Fruit fly (Drosophila melanogaster): ENCODE measurements around the gene CG33346.

Gene CG33346

DNA sequence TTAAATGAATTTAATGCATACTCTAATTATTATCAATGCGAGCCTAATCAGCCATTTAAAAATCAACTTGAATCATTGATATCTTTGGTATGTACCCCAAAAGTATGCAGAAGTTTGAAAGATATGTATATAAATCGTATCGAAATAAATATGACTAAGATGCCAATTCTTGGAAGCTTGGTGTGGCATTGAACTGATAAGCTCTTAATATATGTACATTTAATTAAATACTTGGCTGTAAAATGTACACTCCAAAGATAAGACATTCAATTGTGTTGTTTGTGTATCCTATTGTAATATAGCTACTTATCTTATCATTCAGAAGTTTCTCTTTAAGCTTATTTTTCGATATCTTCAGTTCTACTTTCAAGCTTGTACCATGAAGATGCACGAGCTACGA is at the start of gene CG33346:
Gene CG33346 (plus strand): TSS at position 380 of the 400 bp plus-strand sequence.
- TF ChIP-seq CG17801 (GFP tag; optimal IDR thresholded peaks at IDR 0.05; ENCODE audit: partially characterized antibody), result no peak

DNA sequence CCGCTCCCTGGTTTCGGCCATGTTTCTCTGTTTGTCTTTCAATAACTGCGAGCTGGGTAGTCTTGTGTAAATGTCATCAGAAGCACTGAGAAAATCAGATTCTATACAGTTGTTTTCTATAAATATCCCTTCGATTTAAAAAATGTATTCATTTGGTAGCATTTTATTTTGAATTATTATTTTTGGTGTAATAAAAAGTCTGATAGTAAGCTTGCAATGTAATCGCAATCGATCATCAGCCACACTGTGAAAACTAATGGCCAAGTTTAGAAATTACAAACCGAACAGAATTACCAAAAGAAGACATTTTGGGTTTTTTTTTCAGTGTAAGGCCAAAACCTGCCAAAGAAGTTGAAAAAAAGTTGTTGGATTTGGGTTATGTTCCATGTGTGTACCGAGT is 48.2 kb upstream of the CG33346 start:
- TF ChIP-seq CG17801 (GFP tag; optimal IDR thresholded peaks at IDR 0.05; ENCODE audit: partially characterized antibody), result no peak

DNA sequence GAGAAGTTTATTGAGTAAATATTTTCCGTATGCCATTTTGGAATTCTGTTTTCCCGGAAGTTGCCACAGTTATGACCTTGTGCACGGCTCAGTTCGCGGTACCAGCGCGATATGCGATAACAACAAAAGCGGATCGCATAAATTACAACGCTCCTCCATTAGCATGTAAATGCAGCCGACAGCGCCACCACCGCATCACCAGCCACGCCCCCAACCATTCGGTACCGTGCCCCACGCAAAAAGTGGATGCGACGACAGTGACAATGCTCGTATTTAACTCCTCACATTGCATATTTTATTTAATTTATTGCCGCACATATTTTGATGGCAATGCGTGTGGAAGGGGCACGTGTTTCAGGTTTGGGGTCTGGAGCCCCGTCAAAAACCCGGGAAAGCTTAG is 45.9 kb upstream of the CG33346 start:
- TF ChIP-seq CG17801 (GFP tag; optimal IDR thresholded peaks at IDR 0.05; ENCODE audit: partially characterized antibody), result no peak

DNA sequence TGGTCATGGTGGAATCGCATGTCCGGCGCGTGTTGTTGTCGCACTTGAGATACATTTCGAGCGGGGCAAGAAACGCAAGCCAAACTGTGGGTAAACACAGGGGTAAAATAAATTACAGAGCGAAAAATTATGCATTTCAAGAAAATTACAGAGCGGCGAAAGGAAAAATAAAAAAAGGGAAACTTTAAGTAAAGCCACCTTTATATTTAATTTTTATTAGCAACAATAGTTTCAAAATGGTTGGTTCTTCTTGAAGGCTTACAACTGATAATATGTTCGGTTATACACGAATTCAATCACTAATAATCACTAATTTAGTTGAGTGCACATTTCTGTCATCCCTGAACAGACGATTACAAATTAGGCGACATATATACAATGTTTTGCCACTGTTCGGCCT is 45.5 kb upstream of the CG33346 start:
- no peak for TF ChIP-seq CG17801 (GFP tag; optimal IDR thresholded peaks at IDR 0.05; ENCODE audit: partially characterized antibody)

DNA sequence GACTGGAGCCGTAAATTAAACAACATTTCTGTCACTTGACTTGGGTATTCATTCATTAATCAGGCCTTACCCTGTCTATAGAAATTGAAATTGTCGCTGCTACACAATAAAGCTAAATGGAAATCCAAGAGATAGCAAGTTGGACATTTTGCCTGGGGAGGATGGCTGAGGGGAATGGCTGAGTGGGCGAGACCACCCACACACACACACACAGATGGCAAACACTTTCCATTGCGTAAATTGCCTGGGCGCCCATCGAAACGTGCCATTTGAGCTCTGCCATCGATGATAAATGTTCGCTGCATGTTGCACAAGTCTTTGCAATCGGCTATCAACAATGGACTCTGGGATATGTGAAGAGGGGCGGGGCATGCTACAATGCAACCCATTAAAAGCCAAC is 41.8 kb upstream of the CG33346 start:
- TF ChIP-seq CG17801 (GFP tag; optimal IDR thresholded peaks at IDR 0.05; ENCODE audit: partially characterized antibody), result no peak

DNA sequence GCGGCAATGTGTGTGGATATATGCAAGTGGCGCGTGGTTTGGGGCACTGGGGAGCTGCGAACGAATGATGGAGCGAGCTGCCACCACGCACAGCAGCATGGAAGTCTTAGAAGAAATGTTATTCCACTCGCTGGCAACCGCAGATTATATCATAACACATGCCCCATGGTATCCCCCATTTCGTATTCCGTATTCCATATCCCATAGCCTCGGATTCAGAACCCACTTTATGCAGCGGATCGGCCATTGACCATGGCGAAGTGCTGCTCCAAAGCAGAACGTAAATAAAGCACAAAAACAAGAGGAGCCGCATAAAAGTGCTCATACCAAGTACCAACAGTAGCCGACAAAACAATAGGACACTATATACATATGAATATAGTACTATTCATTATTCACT is 40.3 kb upstream of the CG33346 start:
- no peak for TF ChIP-seq CG17801 (GFP tag; optimal IDR thresholded peaks at IDR 0.05; ENCODE audit: partially characterized antibody)

DNA sequence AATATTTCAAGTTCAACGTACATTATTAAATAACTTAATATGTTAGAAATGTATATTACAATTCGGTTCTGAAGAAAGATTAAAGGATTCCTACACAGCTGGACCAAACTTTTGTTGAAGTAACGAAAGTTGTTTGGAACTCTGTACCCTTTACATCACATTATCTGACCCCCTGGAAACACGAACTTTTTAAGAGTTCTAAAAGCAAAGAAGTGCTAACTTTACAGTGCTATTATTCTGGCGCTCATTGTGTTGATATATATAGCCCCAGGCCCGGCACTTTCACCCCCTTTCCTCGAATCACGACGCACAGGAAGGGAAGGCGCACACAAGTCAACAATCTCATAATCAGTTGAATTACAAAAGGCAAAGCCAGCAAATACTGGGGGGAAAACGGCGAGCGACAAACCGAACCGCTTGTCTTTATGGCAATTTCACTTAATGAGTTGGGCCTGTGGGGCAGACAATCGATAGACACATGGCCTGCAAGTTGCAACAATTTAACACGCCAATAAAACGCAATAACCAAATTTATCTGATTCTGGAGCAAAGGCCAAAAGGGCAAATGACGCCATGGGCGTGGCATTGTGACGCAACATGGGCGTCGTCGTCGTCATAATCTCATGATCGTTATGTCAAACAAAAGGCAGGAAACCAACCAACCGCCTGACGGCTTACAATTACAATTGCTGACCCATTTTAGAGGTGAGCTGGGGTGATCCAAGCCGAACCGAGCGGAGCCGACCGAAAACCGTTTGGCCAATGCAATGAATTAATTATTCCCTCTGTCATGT is 39.6 kb upstream of the CG33346 start:
- no peak for TF ChIP-seq CG17801 (GFP tag; optimal IDR thresholded peaks at IDR 0.05; ENCODE audit: partially characterized antibody)

DNA sequence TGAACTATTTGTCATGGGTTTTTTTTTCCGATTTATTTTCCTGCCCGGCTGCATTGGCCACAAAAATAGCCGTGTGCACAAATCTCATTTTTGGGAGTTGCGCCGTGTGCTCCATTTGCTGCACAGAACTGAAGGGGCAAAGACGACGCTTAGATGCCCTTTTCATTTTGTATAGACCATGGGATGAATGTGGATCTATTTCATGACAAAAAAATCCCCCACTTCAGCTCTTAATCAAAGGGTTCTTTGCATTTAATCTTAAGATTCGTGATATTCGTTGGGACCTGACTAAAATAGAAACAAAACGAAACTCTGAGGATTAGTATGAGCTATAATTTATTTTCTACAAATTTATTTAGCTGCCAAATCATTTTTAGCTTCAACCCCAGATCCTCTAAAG is 38.9 kb upstream of the CG33346 start:
- no peak for TF ChIP-seq CG17801 (GFP tag; optimal IDR thresholded peaks at IDR 0.05; ENCODE audit: partially characterized antibody)

DNA sequence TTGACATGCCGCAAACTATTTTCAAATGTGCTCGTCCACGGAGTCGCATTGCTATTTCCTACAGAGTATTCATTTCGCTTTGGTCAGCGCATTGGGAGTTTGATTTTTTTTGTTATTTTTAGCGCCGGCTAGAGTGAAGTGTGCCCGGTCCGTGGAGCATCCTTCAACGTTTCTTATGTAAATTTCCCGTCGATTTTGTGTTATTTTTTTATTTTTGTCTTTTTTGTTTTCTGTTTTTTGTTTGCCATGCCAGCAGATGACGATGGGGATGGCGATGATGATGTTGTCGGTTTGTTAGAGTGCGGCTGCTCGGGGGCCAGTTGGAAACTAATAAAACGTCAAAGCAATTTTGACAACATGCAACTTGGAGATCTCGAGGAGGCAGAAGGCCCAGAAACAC is 38.2 kb upstream of the CG33346 start:
- TF ChIP-seq CG17801 (GFP tag; optimal IDR thresholded peaks at IDR 0.05; ENCODE audit: partially characterized antibody), result no peak

DNA sequence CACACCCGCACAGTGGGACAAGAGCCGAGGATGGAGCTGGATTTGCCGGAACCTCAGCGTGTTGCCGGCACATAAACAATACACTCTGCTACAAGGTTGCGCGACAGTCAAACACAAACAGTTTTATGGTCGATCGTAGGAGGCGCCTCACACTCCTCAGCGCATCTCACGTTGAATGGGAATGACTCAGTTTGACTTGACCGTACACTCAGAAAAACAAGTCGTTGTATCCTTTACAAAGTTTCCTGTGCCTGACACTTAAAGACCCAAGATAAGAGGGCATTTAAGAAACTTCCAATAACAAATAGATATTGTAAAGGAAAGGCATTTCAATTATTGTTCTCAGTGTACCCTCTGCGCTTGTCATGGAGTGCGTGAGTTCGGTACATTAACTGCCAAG is 37.3 kb upstream of the CG33346 start:
- no peak for TF ChIP-seq CG17801 (GFP tag; optimal IDR thresholded peaks at IDR 0.05; ENCODE audit: partially characterized antibody)

DNA sequence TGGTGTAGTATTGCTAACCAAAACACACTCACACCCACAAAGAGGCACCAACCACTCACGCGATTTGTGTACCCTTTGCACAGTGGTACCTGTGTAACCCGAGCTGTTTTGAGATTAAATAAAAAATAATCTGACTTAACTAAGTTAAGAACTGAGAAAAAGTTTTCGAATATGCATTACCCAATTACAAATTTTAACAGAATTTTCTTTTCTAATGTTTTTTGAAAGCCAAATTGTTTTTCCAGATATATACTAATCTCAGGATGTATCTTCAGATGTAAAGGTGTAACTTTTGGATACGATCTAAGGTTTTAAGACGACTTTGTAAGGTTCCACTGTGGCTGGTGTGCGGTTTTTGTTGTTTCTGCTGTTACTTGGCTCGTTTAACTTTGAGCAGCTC is 35.3 kb upstream of the CG33346 start:
- TF ChIP-seq CG17801 (GFP tag; optimal IDR thresholded peaks at IDR 0.05; ENCODE audit: partially characterized antibody), result peak; percentile 80

DNA sequence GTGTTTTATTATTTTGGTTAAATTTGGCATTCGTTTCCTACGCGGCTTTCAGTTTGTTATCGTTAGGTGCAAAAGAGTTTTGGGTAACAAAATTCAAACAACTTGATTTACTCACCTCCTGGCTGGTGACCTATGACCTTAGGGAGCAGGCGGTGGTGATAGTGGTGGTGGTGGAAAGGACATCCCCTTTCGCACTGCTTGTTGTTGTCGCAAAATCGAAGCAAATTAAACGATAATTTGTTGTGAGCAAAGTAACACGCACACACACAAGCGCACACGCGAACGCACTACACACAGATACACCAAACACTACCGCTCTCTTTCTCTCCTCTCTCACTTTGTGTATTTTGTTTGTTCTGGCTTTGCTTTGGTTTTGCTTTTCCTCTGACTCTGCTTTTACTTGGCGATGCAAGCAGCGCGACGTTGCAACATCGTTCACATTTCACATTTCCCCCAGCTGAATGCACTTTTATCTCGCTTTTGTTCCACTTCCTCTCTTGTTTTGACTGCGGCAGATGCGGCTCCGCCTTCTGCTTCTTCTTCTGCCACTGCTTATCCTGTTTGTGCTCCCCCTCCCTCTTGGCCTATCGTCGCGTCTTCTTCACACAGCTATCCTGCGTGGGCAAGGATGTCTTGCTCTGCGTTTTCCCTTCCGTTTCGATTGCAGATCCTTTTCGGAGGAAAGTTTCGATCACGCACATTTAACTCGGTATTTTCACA is 34.6 kb upstream of the CG33346 start:
- no peak for TF ChIP-seq CG17801 (GFP tag; optimal IDR thresholded peaks at IDR 0.05; ENCODE audit: partially characterized antibody)

DNA sequence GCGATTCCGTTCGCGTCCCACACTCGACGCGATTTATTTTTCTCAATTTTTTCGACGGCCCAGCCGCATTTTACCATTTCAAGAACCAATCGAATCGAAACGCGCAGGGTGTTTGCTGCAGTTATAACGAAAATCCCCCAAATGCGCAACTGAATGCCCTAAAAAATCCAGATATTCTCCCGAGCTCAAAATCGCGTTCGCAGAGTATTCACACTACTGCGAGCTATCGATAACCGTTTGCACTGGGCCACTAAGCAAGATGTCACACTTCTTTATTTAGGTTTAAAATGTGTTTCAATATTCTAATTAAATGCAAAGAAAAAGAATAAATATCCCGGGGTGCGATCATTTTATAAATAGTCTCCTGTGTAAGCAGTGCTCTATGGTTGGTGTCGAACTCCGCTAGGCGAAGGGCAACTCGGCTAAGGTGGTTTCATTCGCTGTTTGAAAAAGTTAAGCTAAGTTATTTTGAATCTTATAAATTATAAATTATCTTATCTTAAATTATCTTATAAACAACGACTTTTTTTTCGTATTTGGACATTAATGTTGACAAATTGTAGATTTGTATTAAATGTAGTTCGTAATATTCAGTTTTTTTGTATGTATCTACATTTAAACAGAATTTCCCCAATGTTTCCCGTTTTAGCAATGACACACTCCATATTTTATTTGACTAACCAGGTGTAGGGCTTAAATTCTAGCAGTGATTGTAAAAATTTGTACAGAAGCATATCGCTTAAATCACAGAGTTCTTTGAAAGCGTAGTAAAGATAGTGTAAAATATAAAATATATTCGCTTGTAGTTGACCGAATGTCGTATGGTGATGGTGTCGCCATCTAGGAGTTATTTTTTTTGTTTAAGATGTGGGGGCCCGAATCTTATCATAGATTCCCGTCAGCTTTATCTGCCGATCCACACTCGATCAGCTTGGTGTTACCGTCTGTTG is 33.8 kb upstream of the CG33346 start, which contains the start of gene CG10011:
Gene CG10011 (minus strand): TSS at position 119 of the 950 bp plus-strand sequence.
- TF ChIP-seq CG17801 (GFP tag; optimal IDR thresholded peaks at IDR 0.05; ENCODE audit: partially characterized antibody), result no peak

DNA sequence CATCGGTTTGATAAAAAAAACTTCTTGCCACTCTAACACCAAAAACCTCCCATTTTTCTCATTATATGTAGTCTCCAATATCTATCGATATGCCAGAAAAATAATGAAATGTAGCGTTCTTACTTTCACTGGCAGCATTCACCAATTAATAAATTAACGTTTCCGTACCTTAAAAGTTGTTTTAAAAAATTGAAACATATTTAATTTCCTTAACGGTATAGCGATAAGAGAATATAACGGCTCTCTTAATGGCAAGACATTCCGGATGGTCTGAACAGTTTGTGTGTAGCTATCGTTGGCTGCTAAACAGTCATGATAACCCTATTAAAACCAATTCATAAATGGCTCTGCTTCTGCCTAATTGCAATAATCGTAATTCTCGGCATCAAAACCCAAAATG is 32.9 kb upstream of the CG33346 start, which contains the start of gene CG9988:
Gene CG9988 (plus strand): TSS at position 301 of the 400 bp plus-strand sequence.
- no peak for TF ChIP-seq CG17801 (GFP tag; optimal IDR thresholded peaks at IDR 0.05; ENCODE audit: partially characterized antibody)

DNA sequence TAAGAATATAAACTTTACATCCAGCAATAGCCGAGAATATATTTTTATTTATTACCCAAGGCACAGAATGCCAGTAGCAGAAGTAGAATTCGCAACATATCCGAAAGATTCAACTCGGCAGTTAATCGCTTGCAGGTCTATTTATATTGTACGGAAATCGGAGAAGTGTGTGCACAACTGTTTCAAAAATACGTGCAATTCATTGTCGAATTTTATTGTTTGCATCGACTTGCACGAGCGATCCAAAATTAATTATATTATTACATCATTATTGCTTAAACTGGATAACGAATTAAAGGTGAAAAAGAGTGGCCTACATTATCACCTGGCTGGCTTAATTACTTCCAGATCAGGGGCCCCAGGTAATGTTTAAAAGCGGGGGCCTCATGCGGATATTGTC is 26.2 kb upstream of the CG33346 start, which contains the start of gene CG14062:
Gene CG14062 (minus strand): TSS at position 101 of the 400 bp plus-strand sequence.
- TF ChIP-seq CG17801 (GFP tag; optimal IDR thresholded peaks at IDR 0.05; ENCODE audit: partially characterized antibody), result no peak

Data from ovary, adult (tissue).